Worm (Caenorhabditis elegans) whole organism, L3 larva: ENCODE data around the gene C34F6.1.

Source experiments
- ZK546.5 ChIP-seq: sonication (generic microtip); optimal IDR thresholded peaks from 2 replicates; lab custom pipeline; 2017; ENCODE audit warnings: missing biosample characterization, missing genetic modification characterization
- aly-2 ChIP-seq: fragments of 150-350 bp; optimal IDR thresholded peaks from 2 replicates; lab custom pipeline; 2014; ENCODE audit warnings: missing biosample characterization, missing genetic modification characterization
- ama-1 ChIP-seq: fragments of 150-350 bp; optimal IDR thresholded peaks from 2 replicates; lab custom pipeline; 2018
- ceh-28 ChIP-seq: fragments of 150-350 bp; optimal IDR thresholded peaks from 2 replicates; lab custom pipeline; 2014; ENCODE audit warnings: missing biosample characterization, missing genetic modification reagents, missing genetic modification characterization
- ceh-82 ChIP-seq: fragments of 150-350 bp; optimal IDR thresholded peaks from 2 replicates; lab custom pipeline; 2014; ENCODE audit warnings: missing biosample characterization, missing genetic modification characterization
- daf-12 ChIP-seq: fragments of 150-350 bp; optimal IDR thresholded peaks from 2 replicates; lab custom pipeline; 2014; ENCODE audit warnings: missing biosample characterization, missing genetic modification reagents, missing genetic modification characterization
- egl-27 ChIP-seq: sonication (generic microtip); optimal IDR thresholded peaks from 4 replicates; lab custom pipeline; 2017; ENCODE audit warnings: missing biosample characterization, missing genetic modification reagents, missing genetic modification characterization
- elt-1 ChIP-seq: fragments of 150-350 bp; optimal IDR thresholded peaks from 2 replicates; lab custom pipeline; 2014; ENCODE audit warnings: missing biosample characterization, missing genetic modification characterization
- elt-2 ChIP-seq: sonication (generic microtip); optimal IDR thresholded peaks from 2 replicates; lab custom pipeline; 2016; ENCODE audit warnings: missing genetic modification reagents, mild to moderate bottlenecking, missing genetic modification characterization, missing compliant biosample characterization
- elt-3 ChIP-seq, 3 experiments: fragments of 150-350 bp in 1 of 3; sonication (generic microtip) in 2 of 3; optimal IDR thresholded peaks; 2 replicates in 2 of 3; 4 replicates in 1 of 3; lab custom pipeline; 2014 to 2017; ENCODE audit warnings: missing biosample characterization in 3 of 3, missing genetic modification characterization in 3 of 3
- eor-1 ChIP-seq, 2 experiments: fragments of 150-350 bp; optimal IDR thresholded peaks; 2 replicates each; lab custom pipeline; 2014 to 2018; ENCODE audit warnings: missing biosample characterization in 2 of 2, missing genetic modification characterization in 2 of 2
- hmg-11 ChIP-seq: sonication (generic microtip); optimal IDR thresholded peaks from 2 replicates; lab custom pipeline; 2016; ENCODE audit warnings: missing genetic modification characterization, missing compliant biosample characterization
- jun-1 ChIP-seq: fragments of 150-350 bp; optimal IDR thresholded peaks from 2 replicates; lab custom pipeline; 2014; ENCODE audit warnings: missing biosample characterization, missing genetic modification reagents, missing genetic modification characterization
- lin-15B ChIP-seq: fragments of 150-350 bp; optimal IDR thresholded peaks from 2 replicates; lab custom pipeline; 2014; ENCODE audit warnings: missing biosample characterization, missing genetic modification characterization
- lin-39 ChIP-seq: fragments of 150-350 bp; optimal IDR thresholded peaks from 2 replicates; lab custom pipeline; 2018; ENCODE audit warnings: missing biosample characterization, missing genetic modification reagents, missing genetic modification characterization
- lsy-12 ChIP-seq: sonication (generic microtip); optimal IDR thresholded peaks from 2 replicates; lab custom pipeline; 2016; ENCODE audit warnings: mild to moderate bottlenecking, missing genetic modification characterization, missing compliant biosample characterization
- nhr-11 ChIP-seq: fragments of 150-350 bp; optimal IDR thresholded peaks from 2 replicates; lab custom pipeline; 2014; ENCODE audit warnings: missing biosample characterization, missing genetic modification characterization
- nhr-12 ChIP-seq: fragments of 150-350 bp; optimal IDR thresholded peaks from 2 replicates; lab custom pipeline; 2014; ENCODE audit warnings: missing biosample characterization, missing genetic modification characterization
- nhr-237 ChIP-seq: fragments of 150-350 bp; optimal IDR thresholded peaks from 2 replicates; lab custom pipeline; 2014; ENCODE audit warnings: missing biosample characterization, missing genetic modification characterization
- nhr-25 ChIP-seq: sonication (generic microtip); optimal IDR thresholded peaks from 2 replicates; lab custom pipeline; 2017; ENCODE audit warnings: missing biosample characterization, missing genetic modification characterization
- nhr-43 ChIP-seq: sonication (generic microtip); optimal IDR thresholded peaks from 2 replicates; lab custom pipeline; 2016; ENCODE audit warnings: mild to moderate bottlenecking, missing genetic modification characterization, missing compliant biosample characterization; ENCODE audit not compliant: poor library complexity, severe bottlenecking
- nhr-67 ChIP-seq: fragments of 150-350 bp; optimal IDR thresholded peaks from 2 replicates; lab custom pipeline; 2014; ENCODE audit warnings: missing biosample characterization, missing genetic modification characterization
- nhr-76 ChIP-seq: fragments of 150-350 bp; sonication (generic microtip); optimal IDR thresholded peaks from 5 replicates; lab custom pipeline; 2014; ENCODE audit warnings: missing biosample characterization, missing genetic modification characterization
- pha-4 ChIP-seq: fragments of 150-350 bp; optimal IDR thresholded peaks from 2 replicates; lab custom pipeline; 2014; ENCODE audit warnings: missing biosample characterization, missing genetic modification reagents, missing genetic modification characterization
- pqm-1 ChIP-seq: fragments of 150-350 bp; optimal IDR thresholded peaks from 2 replicates; lab custom pipeline; 2017; ENCODE audit warnings: missing biosample characterization, missing genetic modification characterization, inconsistent platforms
- tbx-2 ChIP-seq: sonication (generic microtip); optimal IDR thresholded peaks from 2 replicates; lab custom pipeline; 2016; ENCODE audit warnings: mild to moderate bottlenecking, missing genetic modification characterization, missing compliant biosample characterization
- unc-39 ChIP-seq: sonication (generic microtip); optimal IDR thresholded peaks from 4 replicates; lab custom pipeline; 2017; ENCODE audit warnings: missing biosample characterization, missing genetic modification characterization
- unc-62 ChIP-seq: fragments of 150-350 bp; sonication (generic microtip); optimal IDR thresholded peaks from 4 replicates; lab custom pipeline; 2014; ENCODE audit warnings: missing biosample characterization, missing genetic modification reagents, missing genetic modification characterization

The C34F6.1 gene

ce11 chrX:11189515-11189914 is 7.1 kb downstream of the C34F6.1 start, which contains the start of gene F13D2.1:
Gene F13D2.1, minus strand, starts transcription at chrX:11189615.
- TF ChIP-seq nhr-12 (tag; lab: Kevin White, UChicago) = no peak
- TF ChIP-seq elt-3 (tag; optimal IDR thresholded peaks at IDR 0.05; lab: Kevin White, UChicago) = no peak

- TF ChIP-seq elt-1 (tag; lab: Kevin White, UChicago) = no peak
Observed at ce11 chrX:11185498-11185897, 11.1 kb downstream of the C34F6.1 start, which contains the start of gene gnrr-7. Gene gnrr-7, plus strand, starts transcription at chrX:11185798.

ce11 chrX:11178599-11178998 is 18.0 kb downstream of the C34F6.1 start, which contains the start of gene gnrr-6:
Gene gnrr-6, plus strand, starts transcription at chrX:11178899.
- TF ChIP-seq ceh-82 (no peak), lin-39 (tag; lab: Kevin White, UChicago) (no peak), hmg-11 (no peak), nhr-11 (no peak)
- TF ChIP-seq, all 47 proteins: peak for 0

ce11 chrX:11162778-11163584 is 33.7 kb downstream of the C34F6.1 start:
- TF ChIP-seq nhr-43 (tag; lab: Kevin White, UChicago) (peak; percentile 18), egl-27 (no peak), nhr-67 (tag; lab: Kevin White, UChicago) (no peak), unc-39 (tag; lab: Kevin White, UChicago) (no peak), elt-2 (tag; lab: Kevin White, UChicago) (peak; percentile 33), eor-1 (tag; optimal IDR thresholded peaks at IDR 0.05; lab: Kevin White, UChicago) (no peak)
- TF ChIP-seq, all 47 proteins: peak for 2

ce11 chrX:11160537-11160936 is 36.1 kb downstream of the C34F6.1 start, which contains the start of gene C05C9.1:
Gene C05C9.1, plus strand, starts transcription at chrX:11160837.
- TF ChIP-seq ama-1 (lab: Kevin White, UChicago) (no peak), unc-62 (GFP tag; lab: Kevin White, UChicago) (no peak), eor-1 (tag; optimal IDR thresholded peaks at IDR 0.05; lab: Kevin White, UChicago) (no peak), nhr-25 (tag; lab: Kevin White, UChicago) (no peak), lin-15B (tag; lab: Kevin White, UChicago) (no peak), daf-12 (tag; lab: Kevin White, UChicago) (no peak), elt-3 (tag; optimal IDR thresholded peaks at IDR 0.05; lab: Kevin White, UChicago) (no peak), ceh-82 (no peak)

ce11 chrX:11152720-11153119 is 43.9 kb downstream of the C34F6.1 start, which contains the start of the genes C05C9.3 and C05C9.2:
Gene C05C9.3, minus strand, starts transcription at chrX:11152820.
Gene C05C9.2, plus strand, starts transcription at chrX:11153065.
- TF ChIP-seq lin-39 (tag; lab: Kevin White, UChicago) = no peak
- TF ChIP-seq tbx-2 (tag; lab: Kevin White, UChicago) = no peak
- TF ChIP-seq nhr-11 = no peak
- TF ChIP-seq elt-2 (tag; lab: Kevin White, UChicago) = no peak
- TF ChIP-seq daf-12 (tag; lab: Kevin White, UChicago) = no peak
- TF ChIP-seq pqm-1 (tag; lab: Kevin White, UChicago) = no peak
- no peak for TF ChIP-seq nhr-25 (tag; lab: Kevin White, UChicago)
- no peak for TF ChIP-seq ama-1 (lab: Kevin White, UChicago)
- TF ChIP-seq elt-1 (tag; lab: Kevin White, UChicago) = no peak
- no peak for TF ChIP-seq unc-39 (tag; lab: Kevin White, UChicago)
- no peak for TF ChIP-seq nhr-43 (tag; lab: Kevin White, UChicago)
- no peak for TF ChIP-seq pha-4
- TF ChIP-seq, all 47 proteins: peak for 0

- TF ChIP-seq ama-1 (lab: Kevin White, UChicago) (no peak), ceh-82 (no peak), ZK546.5 (tag; lab: Kevin White, UChicago) (no peak), jun-1 (tag; lab: Kevin White, UChicago) (no peak), nhr-237 (tag; lab: Kevin White, UChicago) (no peak), nhr-76 (no peak), pqm-1 (tag; lab: Kevin White, UChicago) (no peak), nhr-43 (tag; lab: Kevin White, UChicago) (no peak), nhr-12 (tag; lab: Kevin White, UChicago) (no peak), aly-2 (no peak), elt-2 (tag; lab: Kevin White, UChicago) (no peak), elt-1 (tag; lab: Kevin White, UChicago) (no peak), unc-39 (tag; lab: Kevin White, UChicago) (no peak), nhr-11 (no peak), lsy-12 (tag; lab: Kevin White, UChicago) (no peak), daf-12 (tag; lab: Kevin White, UChicago) (no peak), ceh-28 (tag; lab: Kevin White, UChicago) (no peak)
Observed at ce11 chrX:11151494-11151893, 45.1 kb downstream of the C34F6.1 start.
